Fruit fly (Drosophila melanogaster): ENCODE results near the gene spn-A.

Gene spn-A

dm6 chr3R:30021009-30021408 lies 34.8 kb downstream of the spn-A start (continued):
- TF ChIP-seq CG9609 (GFP tag; optimal IDR thresholded peaks at IDR 0.05) (no peak), CG10959 (GFP tag; IDR thresholded peaks at IDR 0.05) (no peak), bowl (GFP tag; IDR thresholded peaks at IDR 0.05) (no peak), ham (GFP tag; IDR thresholded peaks at IDR 0.05) (no peak), CG2116 (GFP tag; optimal IDR thresholded peaks at IDR 0.05) (no peak), CG6813 (GFP tag; optimal IDR thresholded peaks at IDR 0.05) (no peak), CoRest (tag; optimal IDR thresholded peaks at IDR 0.05) (peak; percentile 6), grn (GFP tag; optimal IDR thresholded peaks at IDR 0.05) (no peak), CG17612 (GFP tag; IDR thresholded peaks at IDR 0.05) (no peak), Abd-B (GFP tag; optimal IDR thresholded peaks at IDR 0.05) (no peak), Opbp (GFP tag; IDR thresholded peaks at IDR 0.05; ENCODE audit: partially characterized antibody) (no peak), unpg (GFP tag; optimal IDR thresholded peaks at IDR 0.05) (peak; percentile 33), CG17186 (GFP tag; optimal IDR thresholded peaks at IDR 0.05) (no peak), Drgx (GFP tag; IDR thresholded peaks at IDR 0.05) (peak; percentile 65), CG8765 (GFP tag; IDR thresholded peaks at IDR 0.05) (no peak), CG1024 (GFP tag; IDR thresholded peaks at IDR 0.05) (no peak), gt (GFP tag; IDR thresholded peaks at IDR 0.05) (no peak), CG13894 (tag; optimal IDR thresholded peaks at IDR 0.05) (no peak), CG18476 (GFP tag; optimal IDR thresholded peaks at IDR 0.05) (no peak), CG10462 (GFP tag; optimal IDR thresholded peaks at IDR 0.05) (no peak), kay (GFP tag; optimal IDR thresholded peaks at IDR 0.05) (no peak), ttk (GFP tag; IDR thresholded peaks at IDR 0.05) (no peak), ap (GFP tag; IDR thresholded peaks at IDR 0.05) (0 out of 2 replicates have a peak, but pooled peaks have one; percentile 8), gcm (GFP tag; optimal IDR thresholded peaks at IDR 0.05) (no peak), dpn (GFP tag; optimal IDR thresholded peaks at IDR 0.05) (no peak), CG17829 (tag; optimal IDR thresholded peaks at IDR 0.05) (peak; percentile 18), CG34376 (GFP tag; optimal IDR thresholded peaks at IDR 0.05) (no peak), CG6175 (GFP tag; IDR thresholded peaks at IDR 0.05) (no peak), her (GFP tag; optimal IDR thresholded peaks at IDR 0.05) (no peak), Neu2 (GFP tag; optimal IDR thresholded peaks at IDR 0.05; ENCODE audit: borderline replicate concordance) (no peak), CG9727 (GFP tag; optimal IDR thresholded peaks at IDR 0.05) (no peak), Atf6 (GFP tag; IDR thresholded peaks at IDR 0.05) (peak; percentile 24; the same call in 1 of the 2 replicates), CG7745 (tag; optimal IDR thresholded peaks at IDR 0.05) (no peak), Bgb (GFP tag; IDR thresholded peaks at IDR 0.05; ENCODE audit: partially characterized antibody) (no peak), corto (GFP tag; optimal IDR thresholded peaks at IDR 0.05) (no peak), CG14667 (GFP tag; IDR thresholded peaks at IDR 0.05) (no peak), HmgD (GFP tag; optimal IDR thresholded peaks at IDR 0.05) (no peak), CG15479 (GFP tag; optimal IDR thresholded peaks at IDR 0.05) (no peak), Vsx1 (GFP tag; optimal IDR thresholded peaks at IDR 0.05) (no peak), lmd (GFP tag; IDR thresholded peaks at IDR 0.05) (peak; percentile 30; the same call in 1 of the 2 replicates), chn (GFP tag; optimal IDR thresholded peaks at IDR 0.05) (no peak), chif (GFP tag; optimal IDR thresholded peaks at IDR 0.05) (no peak), exex (tag; optimal IDR thresholded peaks at IDR 0.05) (no peak), amos (GFP tag; IDR thresholded peaks at IDR 0.05; ENCODE audit: partially characterized antibody) (no peak), CG18764 (GFP tag; optimal IDR thresholded peaks at IDR 0.05) (no peak), CG13123 (GFP tag; optimal IDR thresholded peaks at IDR 0.05) (no peak), gfzf (GFP tag; optimal IDR thresholded peaks at IDR 0.05) (no peak), CG4360 (GFP tag; IDR thresholded peaks at IDR 0.05) (no peak), bbx (GFP tag; IDR thresholded peaks at IDR 0.05; ENCODE audit: partially characterized antibody) (no peak), da (GFP tag; optimal IDR thresholded peaks at IDR 0.05) (no peak), CG1602 (GFP tag; optimal IDR thresholded peaks at IDR 0.05) (no peak), Sox100B (GFP tag; optimal IDR thresholded peaks at IDR 0.05) (no peak)
